Worm (Caenorhabditis elegans) whole organism, late embryonic: ENCODE results near the gene F20D6.10.

Experiments
- C08G9.2 ChIP-seq: sonication (generic microtip); optimal IDR thresholded peaks from 2 replicates; lab custom pipeline; 2016; ENCODE audit warnings: mild to moderate bottlenecking, missing genetic modification characterization, moderate library complexity, missing compliant biosample characterization
- C38D4.7 ChIP-seq: fragments of 200-800 bp; sonication (Bioruptor generic); optimal IDR thresholded peaks from 2 replicates; lab custom pipeline; 2018; ENCODE audit warnings: mild to moderate bottlenecking, missing genetic modification characterization, moderate library complexity, missing compliant biosample characterization
- K02D7.2 ChIP-seq: sonication (generic microtip); optimal IDR thresholded peaks from 2 replicates; lab custom pipeline; 2017; ENCODE audit warnings: mild to moderate bottlenecking, missing genetic modification characterization, missing compliant biosample characterization
- T23F11.4 ChIP-seq: fragments of 200-800 bp; sonication (Bioruptor generic); optimal IDR thresholded peaks from 2 replicates; lab custom pipeline; 2018; ENCODE audit warnings: mild to moderate bottlenecking, missing genetic modification characterization, missing compliant biosample characterization
- ahr-1 ChIP-seq: sonication (generic microtip); optimal IDR thresholded peaks from 2 replicates; lab custom pipeline; 2016; ENCODE audit warnings: missing genetic modification characterization, missing compliant biosample characterization
- ama-1 ChIP-seq: fragments of 150-350 bp; optimal IDR thresholded peaks from 2 replicates; lab custom pipeline; 2014
- ceh-14 ChIP-seq: sonication (generic microtip); optimal IDR thresholded peaks from 2 replicates; lab custom pipeline; 2016; ENCODE audit warnings: missing genotype, missing genetic modification characterization, missing compliant biosample characterization
- ceh-19 ChIP-seq: fragments of 200-800 bp; sonication (Bioruptor generic); optimal IDR thresholded peaks from 2 replicates; lab custom pipeline; 2018; ENCODE audit warnings: mild to moderate bottlenecking, missing genetic modification characterization, missing compliant biosample characterization
- ceh-24 ChIP-seq: sonication (generic microtip); optimal IDR thresholded peaks from 2 replicates; lab custom pipeline; 2016; ENCODE audit warnings: mild to moderate bottlenecking, missing genetic modification characterization, missing compliant biosample characterization
- ceh-30 ChIP-seq: fragments of 150-350 bp; optimal IDR thresholded peaks from 2 replicates; lab custom pipeline; 2014; ENCODE audit warnings: missing biosample characterization, missing genetic modification characterization
- ceh-45 ChIP-seq: fragments of 200-800 bp; sonication (Bioruptor generic); IDR thresholded peaks from 2 replicates; pipeline ENCODE4 v1.3.6; 2022; ENCODE audit warnings: missing genetic modification reagents, missing genetic modification characterization, missing compliant biosample characterization
- ceh-48 ChIP-seq: sonication (generic microtip); optimal IDR thresholded peaks from 2 replicates; lab custom pipeline; 2016; ENCODE audit warnings: missing genetic modification characterization, inconsistent platforms, missing compliant biosample characterization
- ceh-6 ChIP-seq: fragments of 200-800 bp; sonication (Bioruptor generic); optimal IDR thresholded peaks from 2 replicates; lab custom pipeline; 2018; ENCODE audit warnings: mild to moderate bottlenecking, missing genetic modification characterization, missing compliant biosample characterization
- ceh-9 ChIP-seq: sonication (generic microtip); optimal IDR thresholded peaks from 2 replicates; lab custom pipeline; 2016; ENCODE audit warnings: mild to moderate bottlenecking, missing genetic modification characterization, inconsistent platforms, missing compliant biosample characterization
- dmd-4 ChIP-seq: sonication (generic microtip); optimal IDR thresholded peaks from 2 replicates; lab custom pipeline; 2016; ENCODE audit warnings: borderline replicate concordance, missing genetic modification characterization, missing compliant biosample characterization
- elt-2 ChIP-seq: sonication (generic microtip); optimal IDR thresholded peaks from 2 replicates; lab custom pipeline; 2016; ENCODE audit warnings: missing genetic modification reagents, missing genetic modification characterization, missing compliant biosample characterization
- eyg-1 ChIP-seq: sonication (generic microtip); optimal IDR thresholded peaks from 2 replicates; lab custom pipeline; 2016; ENCODE audit warnings: missing genotype, missing genetic modification characterization, missing compliant biosample characterization
- fkh-10 ChIP-seq: fragments of 150-350 bp; optimal IDR thresholded peaks from 2 replicates; lab custom pipeline; 2014; ENCODE audit warnings: missing biosample characterization, missing genetic modification reagents, missing genetic modification characterization
- fkh-6 ChIP-seq: sonication (generic microtip); optimal IDR thresholded peaks from 2 replicates; lab custom pipeline; 2016; ENCODE audit warnings: missing genetic modification characterization, missing compliant biosample characterization
- gmeb-2 ChIP-seq: sonication (generic microtip); optimal IDR thresholded peaks from 2 replicates; lab custom pipeline; 2016; ENCODE audit warnings: missing genetic modification characterization, inconsistent platforms, missing compliant biosample characterization
- hlh-13 ChIP-seq: fragments of 200-800 bp; sonication (Bioruptor generic); optimal IDR thresholded peaks from 2 replicates; lab custom pipeline; 2018; ENCODE audit warnings: mild to moderate bottlenecking, missing genetic modification characterization, missing compliant biosample characterization
- lim-6 ChIP-seq: sonication (generic microtip); optimal IDR thresholded peaks from 2 replicates; lab custom pipeline; 2016; ENCODE audit warnings: missing genetic modification characterization, missing compliant biosample characterization
- lin-11 ChIP-seq: fragments of 200-800 bp; sonication (Bioruptor generic); optimal IDR thresholded peaks from 2 replicates; lab custom pipeline; 2018; ENCODE audit warnings: mild to moderate bottlenecking, missing genetic modification characterization, missing compliant biosample characterization
- mec-3 ChIP-seq: sonication (generic microtip); optimal IDR thresholded peaks from 2 replicates; lab custom pipeline; 2016; ENCODE audit warnings: borderline replicate concordance, missing genetic modification characterization, missing compliant biosample characterization
- nhr-11 ChIP-seq: fragments of 150-350 bp; optimal IDR thresholded peaks from 2 replicates; lab custom pipeline; 2014; ENCODE audit warnings: missing biosample characterization, missing genetic modification characterization
- npax-4 ChIP-seq: sonication (generic microtip); optimal IDR thresholded peaks from 2 replicates; lab custom pipeline; 2016; ENCODE audit warnings: missing genetic modification characterization, missing compliant biosample characterization
- odd-2 ChIP-seq: sonication (generic microtip); optimal IDR thresholded peaks from 2 replicates; lab custom pipeline; 2017; ENCODE audit warnings: antibody characterized with exemption, mild to moderate bottlenecking, missing genetic modification characterization, missing compliant biosample characterization
- pat-9 ChIP-seq: fragments of 200-800 bp; sonication (Bioruptor generic); optimal IDR thresholded peaks from 2 replicates; lab custom pipeline; 2018; ENCODE audit warnings: mild to moderate bottlenecking, missing genetic modification characterization, moderate library complexity, missing compliant biosample characterization
- pax-1 ChIP-seq: fragments of 150-350 bp; optimal IDR thresholded peaks from 2 replicates; lab custom pipeline; 2014; ENCODE audit warnings: missing biosample characterization, missing genetic modification characterization
- pha-4 ChIP-seq: fragments of 150-350 bp; optimal IDR thresholded peaks from 2 replicates; lab custom pipeline; 2018; ENCODE audit warnings: missing biosample characterization, missing genetic modification reagents, missing genetic modification characterization
- pros-1 ChIP-seq: fragments of 150-350 bp; optimal IDR thresholded peaks from 2 replicates; lab custom pipeline; 2014; ENCODE audit warnings: missing biosample characterization, missing genetic modification reagents, missing genetic modification characterization
- ref-2 ChIP-seq: sonication (generic microtip); optimal IDR thresholded peaks from 2 replicates; lab custom pipeline; 2016; ENCODE audit warnings: missing genetic modification characterization, missing compliant biosample characterization
- rnt-1 ChIP-seq: sonication (generic microtip); optimal IDR thresholded peaks from 2 replicates; lab custom pipeline; 2016; ENCODE audit warnings: missing genetic modification characterization, missing compliant biosample characterization
- sdc-2 ChIP-seq: sonication (generic microtip); optimal IDR thresholded peaks from 2 replicates; lab custom pipeline; 2016; ENCODE audit warnings: missing genotype, missing genetic modification characterization, missing compliant biosample characterization
- sox-2 ChIP-seq: fragments of 200-800 bp; sonication (Bioruptor generic); IDR thresholded peaks from 2 replicates; pipeline ENCODE4 v1.3.6; 2022; ENCODE audit warnings: missing genetic modification reagents, missing genetic modification characterization, missing compliant biosample characterization
- tbx-2 ChIP-seq: sonication (generic microtip); optimal IDR thresholded peaks from 2 replicates; lab custom pipeline; 2016; ENCODE audit warnings: missing genetic modification characterization, missing compliant biosample characterization
- tbx-7 ChIP-seq: sonication (generic microtip); optimal IDR thresholded peaks from 2 replicates; lab custom pipeline; 2016; ENCODE audit warnings: missing genotype, missing genetic modification characterization, missing compliant biosample characterization
- unc-3 ChIP-seq, 2 experiments: fragments of 200-800 bp in 1 of 2; sonication (Bioruptor generic) in 1 of 2; sonication (generic microtip) in 1 of 2; conservative IDR thresholded peaks in 1 of 2; optimal IDR thresholded peaks in 1 of 2; 2 replicates each; pipeline versions ENCODE4 v1.3.6 to Lab custom; 2016 to 2022; ENCODE audit warnings: missing compliant biosample characterization in 2 of 2, missing genetic modification characterization in 2 of 2, missing genetic modification reagents in 1 of 2
- unc-86 ChIP-seq: sonication (generic microtip); optimal IDR thresholded peaks from 2 replicates; lab custom pipeline; 2016; ENCODE audit warnings: missing genetic modification characterization, missing compliant biosample characterization
- zip-5 ChIP-seq: sonication (generic microtip); optimal IDR thresholded peaks from 2 replicates; lab custom pipeline; 2016; ENCODE audit warnings: missing genetic modification characterization, missing compliant biosample characterization
- ztf-16 ChIP-seq: sonication (generic microtip); optimal IDR thresholded peaks from 2 replicates; lab custom pipeline; 2017; ENCODE audit warnings: missing genetic modification characterization, missing compliant biosample characterization

F20D6.10 gene

ce11 chrV:8215158-8215557, 19.4 kb upstream of the F20D6.10 start:
- TF ChIP-seq ceh-48 (tag; lab: Kevin White, UChicago) (no peak), ceh-19 (GFP tag; lab: Kevin White, UChicago) (no peak), tbx-7 (tag; lab: Kevin White, UChicago) (no peak), mec-3 (tag; lab: Kevin White, UChicago) (no peak), T23F11.4 (no peak), nhr-11 (tag; lab: Kevin White, UChicago) (no peak), hlh-13 (GFP tag; lab: Kevin White, UChicago) (no peak), npax-4 (no peak), dmd-4 (no peak), rnt-1 (no peak), ceh-24 (tag; lab: Kevin White, UChicago) (no peak), fkh-10 (no peak), pha-4 (no peak), lin-11 (tag; lab: Kevin White, UChicago) (no peak), unc-3 (GFP tag; conservative IDR thresholded peaks at IDR 0.05; lab: Robert Waterston, UW) (no peak), unc-3 (tag; optimal IDR thresholded peaks at IDR 0.05; lab: Kevin White, UChicago) (no peak), C08G9.2 (tag; lab: Kevin White, UChicago) (no peak), ztf-16 (tag; lab: Kevin White, UChicago) (no peak), eyg-1 (no peak)
- TF ChIP-seq, all 69 proteins: peak for 0

DNA sequence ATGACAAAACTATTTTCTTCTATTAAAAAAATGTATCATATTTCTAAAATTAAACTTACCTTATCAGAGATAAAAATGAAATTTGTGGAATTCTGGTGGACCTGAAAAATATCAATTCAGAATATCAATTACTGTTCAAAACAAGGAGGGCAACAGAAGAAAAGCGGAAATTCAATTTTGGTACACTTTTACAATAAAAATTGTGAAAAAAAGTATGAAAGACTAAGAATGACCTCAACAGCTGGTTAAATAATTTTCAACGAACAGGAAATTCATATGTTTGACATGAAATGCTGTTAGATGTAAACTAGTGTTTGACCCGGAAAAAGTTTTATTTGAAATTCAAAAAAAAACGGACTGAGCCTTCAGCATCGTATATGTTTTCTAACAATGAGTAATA, 18.1 kb upstream of the F20D6.10 start, which contains the start of gene K07C11.7:
TSS of gene K07C11.7 (minus strand) at position 101 of the 400 bp plus-strand sequence.
- TF ChIP-seq rnt-1 (no peak), ceh-30 (tag; lab: Kevin White, UChicago) (no peak), sox-2 (GFP tag; lab: Robert Waterston, UW) (no peak), K02D7.2 (no peak), odd-2 (tag; lab: Kevin White, UChicago) (no peak), ref-2 (tag; lab: Kevin White, UChicago) (no peak), mec-3 (tag; lab: Kevin White, UChicago) (no peak), pros-1 (no peak), gmeb-2 (tag; lab: Kevin White, UChicago) (no peak), ceh-24 (tag; lab: Kevin White, UChicago) (no peak), pat-9 (no peak)

DNA sequence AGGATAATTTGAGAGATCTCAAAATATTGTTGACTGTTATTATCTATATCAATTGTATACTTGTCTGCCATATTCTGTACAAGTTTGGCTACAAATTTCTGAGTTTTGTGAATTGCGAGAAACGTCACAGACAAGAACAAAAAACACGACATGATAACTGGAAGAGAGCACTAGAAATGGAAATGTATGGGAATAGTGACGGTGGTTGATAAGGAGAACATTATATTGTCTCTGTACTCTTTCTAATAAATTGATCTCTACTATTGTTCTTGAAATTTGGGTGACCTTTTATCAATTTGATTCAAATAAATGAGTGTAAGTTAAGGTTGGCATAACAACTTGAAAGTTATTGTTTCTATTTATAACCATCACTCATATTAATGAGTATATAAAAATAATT, 17.1 kb upstream of the F20D6.10 start:
- TF ChIP-seq elt-2 (tag; lab: Kevin White, UChicago) (peak; percentile 16), pat-9 (no peak)

ce11 chrV:8211993-8212392, 16.3 kb upstream of the F20D6.10 start:
- TF ChIP-seq ceh-9 (tag; lab: Kevin White, UChicago) (no peak), npax-4 (no peak), ceh-48 (tag; lab: Kevin White, UChicago) (no peak), tbx-2 (tag; lab: Kevin White, UChicago) (no peak), odd-2 (tag; lab: Kevin White, UChicago) (no peak), fkh-10 (no peak), ceh-45 (GFP tag; lab: Robert Waterston, UW) (no peak), dmd-4 (no peak), tbx-7 (tag; lab: Kevin White, UChicago) (no peak), C38D4.7 (no peak), fkh-6 (tag; lab: Kevin White, UChicago) (no peak), unc-86 (no peak), ceh-14 (tag; lab: Kevin White, UChicago) (no peak), lim-6 (tag; lab: Kevin White, UChicago) (no peak)

ce11 chrV:8210527-8210926, 14.8 kb upstream of the F20D6.10 start:
- TF ChIP-seq mec-3 (tag; lab: Kevin White, UChicago) = no peak
- TF ChIP-seq zip-5 (tag; lab: Kevin White, UChicago) = no peak
- TF ChIP-seq ama-1 (lab: Kevin White, UChicago) = no peak
- no peak for TF ChIP-seq tbx-2 (tag; lab: Kevin White, UChicago)
- TF ChIP-seq pax-1 (tag; lab: Kevin White, UChicago) = no peak
- no peak for TF ChIP-seq fkh-10
- no peak for TF ChIP-seq odd-2 (tag; lab: Kevin White, UChicago)
- no peak for TF ChIP-seq ahr-1
- no peak for TF ChIP-seq ceh-6 (GFP tag; lab: Kevin White, UChicago)
- TF ChIP-seq nhr-11 (tag; lab: Kevin White, UChicago) = no peak
- no peak for TF ChIP-seq npax-4
- no peak for TF ChIP-seq C38D4.7
- TF ChIP-seq sdc-2 (tag; lab: Kevin White, UChicago) = no peak
- TF ChIP-seq ceh-9 (tag; lab: Kevin White, UChicago) = no peak
- no peak for TF ChIP-seq gmeb-2 (tag; lab: Kevin White, UChicago)
- no peak for TF ChIP-seq ceh-19 (GFP tag; lab: Kevin White, UChicago)
- TF ChIP-seq ceh-45 (GFP tag; lab: Robert Waterston, UW) = no peak
- TF ChIP-seq hlh-13 (GFP tag; lab: Kevin White, UChicago) = no peak
